Worm (Caenorhabditis elegans) whole organism, L2 larva: ENCODE results near the gene F20H11.4.

Source experiments
- C34F6.9 ChIP-seq: fragments of 150-350 bp; optimal IDR thresholded peaks from 2 replicates; lab custom pipeline; 2014; ENCODE audit warnings: missing biosample characterization, missing genetic modification characterization
- F13H6.1 ChIP-seq: sonication (generic microtip); optimal IDR thresholded peaks from 2 replicates; lab custom pipeline; 2016; ENCODE audit warnings: missing genetic modification characterization, missing compliant biosample characterization
- R02D3.7 ChIP-seq: fragments of 150-350 bp; optimal IDR thresholded peaks from 2 replicates; lab custom pipeline; 2014; ENCODE audit warnings: missing biosample characterization, missing genetic modification characterization
- ama-1 ChIP-seq: fragments of 150-350 bp; optimal IDR thresholded peaks from 2 replicates; lab custom pipeline; 2018; ENCODE audit warnings: inconsistent platforms
- egl-27 ChIP-seq: sonication (generic microtip); optimal IDR thresholded peaks from 3 replicates; lab custom pipeline; 2017; ENCODE audit warnings: missing biosample characterization, missing genetic modification reagents, missing genetic modification characterization
- lsy-2 ChIP-seq, 2 experiments: fragments of 150-350 bp in 1 of 2; sonication (generic microtip) in 1 of 2; optimal IDR thresholded peaks; 2 replicates each; lab custom pipeline; 2014 to 2017; ENCODE audit warnings: missing biosample characterization in 2 of 2, missing genetic modification characterization in 2 of 2
- nhr-129 ChIP-seq: fragments of 150-350 bp; optimal IDR thresholded peaks from 2 replicates; lab custom pipeline; 2014; ENCODE audit warnings: missing biosample characterization, missing genetic modification characterization
- snpc-4 ChIP-seq: fragments of 150-350 bp; optimal IDR thresholded peaks from 2 replicates; lab custom pipeline; 2014; ENCODE audit warnings: missing biosample characterization, missing genetic modification characterization
- zag-1 ChIP-seq: fragments of 150-350 bp; optimal IDR thresholded peaks from 2 replicates; lab custom pipeline; 2014; ENCODE audit warnings: missing biosample characterization, missing genetic modification characterization

Gene F20H11.4

DNA sequence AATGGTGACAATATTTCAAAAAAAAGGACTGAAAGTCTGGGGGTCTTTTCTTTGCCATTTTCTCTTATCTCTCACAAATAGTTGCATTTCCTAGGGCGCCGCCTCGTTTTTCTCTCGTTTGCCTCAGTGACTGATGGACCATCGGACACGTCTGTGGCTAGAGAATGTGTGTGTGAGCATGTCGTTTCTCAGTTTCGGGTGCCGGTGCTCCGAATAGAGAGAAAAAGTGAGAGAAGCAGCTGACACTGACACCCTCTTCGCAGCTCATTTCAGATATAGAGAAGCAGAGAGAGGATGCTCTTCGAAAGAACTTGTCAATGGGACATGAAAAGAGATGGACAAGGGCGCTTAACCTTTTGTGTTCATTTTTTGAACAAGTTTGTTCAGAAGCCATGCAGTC lies 47.4 kb downstream of the F20H11.4 start:
- no peak for TF ChIP-seq ama-1 (lab: Kevin White, UChicago)
- TF ChIP-seq R02D3.7 (tag; lab: Kevin White, UChicago) = no peak
- TF ChIP-seq egl-27 (tag; lab: Kevin White, UChicago) = no peak
- peak in 1 of 2 experiments; percentile 52 for TF ChIP-seq lsy-2 (tag; optimal IDR thresholded peaks at IDR 0.05; lab: Kevin White, UChicago)
- peak; percentile 26 for TF ChIP-seq snpc-4 (tag; lab: Kevin White, UChicago)
- peak; percentile 47 for TF ChIP-seq zag-1 (tag; lab: Kevin White, UChicago)
- peak; percentile 30 for TF ChIP-seq C34F6.9 (tag; lab: Kevin White, UChicago)
- peak; percentile 18 for TF ChIP-seq F13H6.1 (tag; lab: Kevin White, UChicago)
- TF ChIP-seq nhr-129 (tag; lab: Kevin White, UChicago) = peak; percentile 48
